Worm (Caenorhabditis elegans) whole organism, L1 larva: ENCODE data around the gene anmt-2.

Experiments used
- C04F5.9 ChIP-seq: sonication (generic microtip); optimal IDR thresholded peaks from 2 replicates; lab custom pipeline; 2016; ENCODE audit warnings: missing genetic modification characterization, missing compliant biosample characterization
- C16A3.4 ChIP-seq: fragments of 150-350 bp; optimal IDR thresholded peaks from 2 replicates; lab custom pipeline; 2014; ENCODE audit warnings: missing biosample characterization, missing genetic modification characterization
- F16B12.6 ChIP-seq: fragments of 150-350 bp; optimal IDR thresholded peaks from 2 replicates; lab custom pipeline; 2014; ENCODE audit warnings: missing biosample characterization, missing genetic modification characterization
- Y116A8C.19 ChIP-seq: sonication (generic microtip); optimal IDR thresholded peaks from 2 replicates; lab custom pipeline; 2016; ENCODE audit warnings: missing compliant biosample characterization, missing genetic modification characterization, borderline replicate concordance
- alr-1 ChIP-seq: fragments of 200-800 bp; sonication (Bioruptor generic); optimal IDR thresholded peaks from 2 replicates; lab custom pipeline; 2018; ENCODE audit warnings: borderline replicate concordance, mild to moderate bottlenecking, missing genetic modification characterization, missing compliant biosample characterization
- aly-2 ChIP-seq: fragments of 150-350 bp; optimal IDR thresholded peaks from 2 replicates; lab custom pipeline; 2014; ENCODE audit warnings: missing biosample characterization, missing genetic modification characterization
- ama-1 ChIP-seq: fragments of 150-350 bp; optimal IDR thresholded peaks from 2 replicates; lab custom pipeline; 2014
- ceh-63 ChIP-seq: fragments of 200-800 bp; sonication (Bioruptor generic); optimal IDR thresholded peaks from 2 replicates; lab custom pipeline; 2018; ENCODE audit warnings: mild to moderate bottlenecking, missing genetic modification characterization, missing compliant biosample characterization
- ceh-82 ChIP-seq, 3 experiments: fragments of 150-350 bp in 1 of 3; sonication (generic microtip) in 2 of 3; optimal IDR thresholded peaks; 2 replicates each; lab custom pipeline; 2014 to 2017; ENCODE audit warnings: missing biosample characterization in 3 of 3, missing genetic modification characterization in 3 of 3
- ceh-88 ChIP-seq: fragments of 200-800 bp; sonication (Bioruptor generic); IDR thresholded peaks from 2 replicates; pipeline ENCODE4 v1.3.6; 2022; ENCODE audit warnings: missing genetic modification characterization, missing compliant biosample characterization
- ceh-90 ChIP-seq: sonication (generic microtip); optimal IDR thresholded peaks from 2 replicates; lab custom pipeline; 2016; ENCODE audit warnings: missing genetic modification characterization, missing compliant biosample characterization
- ces-1 ChIP-seq: fragments of 150-350 bp; optimal IDR thresholded peaks from 2 replicates; lab custom pipeline; 2014; ENCODE audit warnings: missing biosample characterization, missing genetic modification reagents, missing genetic modification characterization
- dpl-1 ChIP-seq, 3 experiments: fragments of 150-350 bp in 2 of 3; sonication (generic microtip) in 1 of 3; optimal IDR thresholded peaks; 2 replicates each; lab custom pipeline; 2014 to 2017; ENCODE audit warnings: missing biosample characterization in 3 of 3, missing genetic modification characterization in 3 of 3, missing genetic modification reagents in 3 of 3
- efl-3 ChIP-seq: fragments of 200-800 bp; sonication (Bioruptor generic); optimal IDR thresholded peaks from 2 replicates; lab custom pipeline; 2018; ENCODE audit warnings: mild to moderate bottlenecking, missing genetic modification characterization, missing compliant biosample characterization
- egl-27 ChIP-seq, 2 experiments: fragments of 150-350 bp in 1 of 2; sonication (generic microtip); optimal IDR thresholded peaks; 3 replicates each; lab custom pipeline; 2017 to 2018; ENCODE audit warnings: missing biosample characterization in 2 of 2, missing genetic modification characterization in 2 of 2, missing genetic modification reagents in 2 of 2
- elt-2 ChIP-seq: sonication (generic microtip); optimal IDR thresholded peaks from 2 replicates; lab custom pipeline; 2016; ENCODE audit warnings: missing genetic modification characterization, mild to moderate bottlenecking, inconsistent platforms, missing compliant biosample characterization, missing genetic modification reagents
- elt-3 ChIP-seq, 6 experiments: fragments of 150-350 bp in 1 of 6; sonication (generic microtip); optimal IDR thresholded peaks; 2 replicates each; lab custom pipeline; 2017 to 2018; ENCODE audit warnings: missing biosample characterization in 6 of 6, missing genetic modification characterization in 6 of 6, inconsistent platforms in 1 of 6
- fkh-10 ChIP-seq: sonication (generic microtip); optimal IDR thresholded peaks from 2 replicates; lab custom pipeline; 2017; ENCODE audit warnings: missing biosample characterization, missing genetic modification reagents, missing genetic modification characterization
- hlh-4 ChIP-seq: sonication (generic microtip); optimal IDR thresholded peaks from 2 replicates; lab custom pipeline; 2016; ENCODE audit warnings: mild to moderate bottlenecking, missing genetic modification characterization, missing compliant biosample characterization
- jun-1 ChIP-seq: fragments of 150-350 bp; optimal IDR thresholded peaks from 2 replicates; lab custom pipeline; 2014; ENCODE audit warnings: missing biosample characterization, missing genetic modification reagents, missing genetic modification characterization
- lin-13 ChIP-seq: fragments of 150-350 bp; optimal IDR thresholded peaks from 2 replicates; lab custom pipeline; 2014; ENCODE audit warnings: missing biosample characterization, missing genetic modification reagents, missing genetic modification characterization
- lin-14 ChIP-seq: fragments of 200-800 bp; sonication (Bioruptor generic); optimal IDR thresholded peaks from 2 replicates; lab custom pipeline; 2018; ENCODE audit warnings: mild to moderate bottlenecking, missing genetic modification characterization, moderate library complexity, missing compliant biosample characterization
- lin-35 ChIP-seq, 2 experiments: fragments of 150-350 bp; optimal IDR thresholded peaks; 2 replicates each; lab custom pipeline; 2014; ENCODE audit warnings: missing biosample characterization in 2 of 2, missing genetic modification characterization in 2 of 2, missing genetic modification reagents in 2 of 2
- lir-3 ChIP-seq: sonication (generic microtip); optimal IDR thresholded peaks from 2 replicates; lab custom pipeline; 2016; ENCODE audit warnings: mild to moderate bottlenecking, missing genetic modification characterization, moderate library complexity, missing compliant biosample characterization; ENCODE audit not compliant: poor library complexity
- lsy-2 ChIP-seq, 2 experiments: fragments of 150-350 bp; optimal IDR thresholded peaks; 2 replicates each; lab custom pipeline; 2014; ENCODE audit warnings: missing biosample characterization in 2 of 2, missing genetic modification characterization in 2 of 2
- mab-9 ChIP-seq: fragments of 200-800 bp; sonication (Bioruptor generic); IDR thresholded peaks from 2 replicates; pipeline ENCODE4 v1.3.6; 2022; ENCODE audit warnings: missing genetic modification reagents, missing genetic modification characterization, missing compliant biosample characterization
- mdl-1 ChIP-seq, 2 experiments: fragments of 150-350 bp; optimal IDR thresholded peaks; 2 replicates each; lab custom pipeline; 2014 to 2017; ENCODE audit warnings: missing biosample characterization in 2 of 2, missing genetic modification characterization in 2 of 2, inconsistent platforms in 1 of 2
- mep-1 ChIP-seq: fragments of 150-350 bp; optimal IDR thresholded peaks from 2 replicates; lab custom pipeline; 2014; ENCODE audit warnings: missing biosample characterization, missing genetic modification characterization
- nhr-20 ChIP-seq: sonication (generic microtip); optimal IDR thresholded peaks from 2 replicates; lab custom pipeline; 2016; ENCODE audit warnings: mild to moderate bottlenecking, missing genetic modification characterization, missing compliant biosample characterization
- nhr-237 ChIP-seq: fragments of 150-350 bp; optimal IDR thresholded peaks from 2 replicates; lab custom pipeline; 2014; ENCODE audit warnings: missing biosample characterization, missing genetic modification characterization
- nhr-28 ChIP-seq: fragments of 150-350 bp; optimal IDR thresholded peaks from 2 replicates; lab custom pipeline; 2014; ENCODE audit warnings: missing biosample characterization, missing genetic modification characterization
- nhr-47 ChIP-seq: sonication (generic microtip); optimal IDR thresholded peaks from 2 replicates; lab custom pipeline; 2016; ENCODE audit warnings: mild to moderate bottlenecking, missing genetic modification characterization, moderate library complexity, missing compliant biosample characterization
- nhr-77 ChIP-seq: fragments of 150-350 bp; optimal IDR thresholded peaks from 2 replicates; lab custom pipeline; 2014; ENCODE audit warnings: missing biosample characterization, missing genetic modification characterization
- nhr-84 ChIP-seq: sonication (generic microtip); optimal IDR thresholded peaks from 2 replicates; lab custom pipeline; 2017; ENCODE audit warnings: missing biosample characterization, missing genetic modification characterization
- nhr-85 ChIP-seq: sonication (generic microtip); peaks from one replicate; lab custom pipeline; 2016; ENCODE audit warnings: missing genetic modification characterization, inconsistent platforms, missing compliant biosample characterization
- nhr-90 ChIP-seq: sonication (generic microtip); optimal IDR thresholded peaks from 2 replicates; lab custom pipeline; 2016; ENCODE audit warnings: mild to moderate bottlenecking, missing genetic modification characterization, missing compliant biosample characterization; ENCODE audit not compliant: poor library complexity
- pag-3 ChIP-seq: sonication (generic microtip); optimal IDR thresholded peaks from 2 replicates; lab custom pipeline; 2017; ENCODE audit warnings: missing genetic modification characterization, mild to moderate bottlenecking, missing compliant biosample characterization, antibody characterized with exemption, borderline replicate concordance; ENCODE audit not compliant: insufficient read depth
- rnt-1 ChIP-seq: sonication (generic microtip); optimal IDR thresholded peaks from 2 replicates; lab custom pipeline; 2016; ENCODE audit warnings: mild to moderate bottlenecking, missing genetic modification characterization, moderate library complexity, missing compliant biosample characterization
- skn-1 ChIP-seq: fragments of 150-350 bp; optimal IDR thresholded peaks from 2 replicates; lab custom pipeline; 2014; ENCODE audit warnings: missing biosample characterization, missing genetic modification characterization
- snpc-4 ChIP-seq: fragments of 150-350 bp; optimal IDR thresholded peaks from 2 replicates; lab custom pipeline; 2014; ENCODE audit warnings: missing biosample characterization, missing genetic modification characterization
- snu-23 ChIP-seq: sonication (generic microtip); optimal IDR thresholded peaks from 2 replicates; lab custom pipeline; 2016; ENCODE audit warnings: missing genetic modification characterization, missing compliant biosample characterization
- sox-4 ChIP-seq: sonication (generic microtip); optimal IDR thresholded peaks from 2 replicates; lab custom pipeline; 2016; ENCODE audit warnings: missing genetic modification characterization, missing compliant biosample characterization
- sptf-1 ChIP-seq: fragments of 150-350 bp; optimal IDR thresholded peaks from 2 replicates; lab custom pipeline; 2014; ENCODE audit warnings: missing biosample characterization, missing genetic modification characterization
- sup-37 ChIP-seq: fragments of 200-800 bp; sonication (Bioruptor generic); optimal IDR thresholded peaks from 2 replicates; lab custom pipeline; 2018; ENCODE audit warnings: mild to moderate bottlenecking, missing genetic modification characterization, missing compliant biosample characterization
- unc-62 ChIP-seq: fragments of 150-350 bp; optimal IDR thresholded peaks from 2 replicates; lab custom pipeline; 2014; ENCODE audit warnings: missing biosample characterization, missing genetic modification reagents, missing genetic modification characterization
- unc-98 ChIP-seq: fragments of 200-800 bp; sonication (Bioruptor generic); IDR thresholded peaks from 2 replicates; pipeline ENCODE4 v1.3.6; 2022; ENCODE audit warnings: missing genetic modification characterization, missing compliant biosample characterization
- vab-15 ChIP-seq: sonication (generic microtip); optimal IDR thresholded peaks from 2 replicates; lab custom pipeline; 2017; ENCODE audit warnings: missing genotype, mild to moderate bottlenecking, missing genetic modification characterization, missing compliant biosample characterization
- xbp-1 ChIP-seq: sonication (generic microtip); optimal IDR thresholded peaks from 2 replicates; lab custom pipeline; 2016; ENCODE audit warnings: missing genetic modification characterization, missing compliant biosample characterization
- zag-1 ChIP-seq: fragments of 150-350 bp; optimal IDR thresholded peaks from 2 replicates; lab custom pipeline; 2014; ENCODE audit warnings: missing biosample characterization, missing genetic modification characterization
- zip-4 ChIP-seq: fragments of 200-800 bp; sonication (Bioruptor generic); optimal IDR thresholded peaks from 2 replicates; lab custom pipeline; 2018; ENCODE audit warnings: mild to moderate bottlenecking, missing genetic modification characterization, moderate library complexity, missing compliant biosample characterization
- ztf-11 ChIP-seq, 2 experiments: sonication (generic microtip); optimal IDR thresholded peaks; 2 replicates each; lab custom pipeline; 2016 to 2017; ENCODE audit warnings: missing genetic modification characterization in 2 of 2, missing biosample characterization in 1 of 2, missing compliant biosample characterization in 1 of 2
- ztf-4 ChIP-seq: fragments of 150-350 bp; optimal IDR thresholded peaks from 2 replicates; lab custom pipeline; 2014; ENCODE audit warnings: missing biosample characterization, missing genetic modification characterization

Gene anmt-2

ce11 chrIII:6164253-6164971 is 6.9 kb upstream of the anmt-2 start, which contains the start of gene F42A10.9:
TSS of gene F42A10.9 (plus strand) at chrIII:6164573.
- no peak for TF ChIP-seq ztf-11 (tag; optimal IDR thresholded peaks at IDR 0.05; lab: Kevin White, UChicago)
- TF ChIP-seq zip-4 (GFP tag; lab: Kevin White, UChicago), result no peak
- TF ChIP-seq xbp-1 (tag; lab: Kevin White, UChicago), result no peak
- TF ChIP-seq nhr-237 (tag; lab: Kevin White, UChicago), result no peak
- no peak for TF ChIP-seq unc-62 (GFP tag; lab: Kevin White, UChicago)
- no peak for TF ChIP-seq lir-3
- TF ChIP-seq egl-27 (tag; optimal IDR thresholded peaks at IDR 0.05; lab: Kevin White, UChicago), result no peak
- TF ChIP-seq aly-2 (tag; lab: Kevin White, UChicago), result no peak
- TF ChIP-seq ceh-88 (GFP tag; lab: Robert Waterston, UW), result no peak
- no peak for TF ChIP-seq snu-23 (GFP tag; lab: Kevin White, UChicago)
- TF ChIP-seq alr-1 (tag; lab: Kevin White, UChicago), result no peak
- no peak for TF ChIP-seq nhr-77 (tag; lab: Kevin White, UChicago)
- peak in 1 of 2 experiments; percentile 18 for TF ChIP-seq lsy-2 (tag; optimal IDR thresholded peaks at IDR 0.05; lab: Kevin White, UChicago)
- peak; percentile 25 for TF ChIP-seq nhr-90 (tag; lab: Kevin White, UChicago)
- TF ChIP-seq snpc-4, result no peak
- TF ChIP-seq skn-1 (tag; lab: Kevin White, UChicago), result no peak
- no peak for TF ChIP-seq sox-4 (tag; lab: Kevin White, UChicago)
- TF ChIP-seq ces-1 (GFP tag; lab: Kevin White, UChicago), result no peak
- TF ChIP-seq Y116A8C.19 (tag; lab: Kevin White, UChicago), result no peak
- TF ChIP-seq dpl-1 (GFP tag; optimal IDR thresholded peaks at IDR 0.05; lab: Kevin White, UChicago), result no peak
- TF ChIP-seq ama-1 (lab: Kevin White, UChicago), result peak; percentile 50
- no peak for TF ChIP-seq unc-98 (GFP tag; lab: Robert Waterston, UW)
- TF ChIP-seq nhr-20 (tag; lab: Kevin White, UChicago), result no peak
- TF ChIP-seq zag-1 (tag; lab: Kevin White, UChicago), result no peak
- TF ChIP-seq F16B12.6 (tag; lab: Kevin White, UChicago), result no peak
- no peak for TF ChIP-seq C16A3.4
- no peak for TF ChIP-seq sptf-1 (tag; lab: Kevin White, UChicago)
- no peak for TF ChIP-seq efl-3 (GFP tag; lab: Kevin White, UChicago)
- no peak for TF ChIP-seq sup-37 (GFP tag; lab: Kevin White, UChicago)
- TF ChIP-seq jun-1, result no peak
- TF ChIP-seq elt-3 (tag; optimal IDR thresholded peaks at IDR 0.05; lab: Kevin White, UChicago), result no peak
- TF ChIP-seq lin-35 (GFP tag; optimal IDR thresholded peaks at IDR 0.05; lab: Kevin White, UChicago), result no peak
- TF ChIP-seq nhr-28 (tag; lab: Kevin White, UChicago), result no peak
- TF ChIP-seq C04F5.9 (tag; lab: Kevin White, UChicago), result no peak
- peak; percentile 45 for TF ChIP-seq mep-1 (tag; lab: Kevin White, UChicago)
- no peak for TF ChIP-seq mab-9 (GFP tag; lab: Robert Waterston, UW)
- TF ChIP-seq nhr-47 (tag; lab: Kevin White, UChicago), result peak; percentile 5
- no peak for TF ChIP-seq mdl-1 (tag; optimal IDR thresholded peaks at IDR 0.05; lab: Kevin White, UChicago)
- no peak for TF ChIP-seq ceh-82 (tag; optimal IDR thresholded peaks at IDR 0.05; lab: Kevin White, UChicago)
- no peak for TF ChIP-seq ceh-90 (tag; lab: Kevin White, UChicago)
- TF ChIP-seq lin-14 (GFP tag; lab: Kevin White, UChicago), result no peak
- TF ChIP-seq vab-15, result no peak
- no peak for TF ChIP-seq ztf-4 (tag; lab: Kevin White, UChicago)
- no peak for TF ChIP-seq lin-13
- no peak for TF ChIP-seq pag-3
- no peak for TF ChIP-seq hlh-4 (tag; lab: Kevin White, UChicago)
- TF ChIP-seq nhr-85 (tag; lab: Kevin White, UChicago), result no peak
- TF ChIP-seq rnt-1 (tag; lab: Kevin White, UChicago), result no peak
- no peak for TF ChIP-seq ceh-63
- peak; percentile 4 for TF ChIP-seq elt-2 (tag; lab: Kevin White, UChicago)
- no peak for TF ChIP-seq fkh-10
- no peak for TF ChIP-seq nhr-84 (tag; lab: Kevin White, UChicago)
